Worm (Caenorhabditis elegans) whole organism, mixed stage, embryonic: ENCODE measurements around the gene E02H9.13.
A peak's percentile ranks its signal among the peaks of the same experiment; 100 is the strongest.

Experiments used
- M03D4.4 ChIP-seq: sonication (generic microtip); optimal IDR thresholded peaks from 2 replicates; lab custom pipeline; 2017; ENCODE audit warnings: mild to moderate bottlenecking, missing genetic modification characterization, missing compliant biosample characterization
- ceh-39 ChIP-seq: fragments of 150-350 bp; optimal IDR thresholded peaks from 2 replicates; lab custom pipeline; 2014; ENCODE audit warnings: missing biosample characterization, missing genetic modification characterization
- ceh-43 ChIP-seq: fragments of 200-800 bp; sonication (Bioruptor generic); optimal IDR thresholded peaks from 2 replicates; lab custom pipeline; 2018; ENCODE audit warnings: mild to moderate bottlenecking, missing genetic modification characterization, moderate library complexity, missing compliant biosample characterization
- ces-1 ChIP-seq: fragments of 150-350 bp; optimal IDR thresholded peaks from 2 replicates; lab custom pipeline; 2014; ENCODE audit warnings: missing biosample characterization, missing genetic modification reagents, missing genetic modification characterization
- drap-1 ChIP-seq: fragments of 200-800 bp; sonication (Bioruptor generic); optimal IDR thresholded peaks from 3 replicates; lab custom pipeline; 2018; ENCODE audit warnings: mild to moderate bottlenecking, missing genetic modification characterization, missing compliant biosample characterization
- elt-1 ChIP-seq: sonication (generic microtip); optimal IDR thresholded peaks from 2 replicates; lab custom pipeline; 2017; ENCODE audit warnings: missing genetic modification characterization, mild to moderate bottlenecking, missing compliant biosample characterization, antibody characterized with exemption, moderate library complexity, borderline replicate concordance; ENCODE audit not compliant: insufficient read depth
- elt-3 ChIP-seq: fragments of 150-350 bp; optimal IDR thresholded peaks from 2 replicates; lab custom pipeline; 2014; ENCODE audit warnings: missing biosample characterization, missing genetic modification characterization
- flh-1 ChIP-seq: fragments of 200-800 bp; sonication (Bioruptor generic); optimal IDR thresholded peaks from 2 replicates; lab custom pipeline; 2018; ENCODE audit warnings: mild to moderate bottlenecking, missing genetic modification characterization, moderate library complexity, missing compliant biosample characterization
- hlh-1 ChIP-seq: fragments of 150-350 bp; optimal IDR thresholded peaks from 2 replicates; lab custom pipeline; 2014; ENCODE audit warnings: missing biosample characterization, missing genetic modification reagents, missing genetic modification characterization
- lin-13 ChIP-seq: fragments of 150-350 bp; optimal IDR thresholded peaks from 2 replicates; lab custom pipeline; 2014; ENCODE audit warnings: missing biosample characterization, missing genetic modification characterization
- lin-32 ChIP-seq: fragments of 200-800 bp; sonication (Bioruptor generic); optimal IDR thresholded peaks from 2 replicates; lab custom pipeline; 2018; ENCODE audit warnings: mild to moderate bottlenecking, missing genetic modification characterization, missing compliant biosample characterization
- lsy-2 ChIP-seq: fragments of 150-350 bp; optimal IDR thresholded peaks from 2 replicates; lab custom pipeline; 2014; ENCODE audit warnings: missing biosample characterization, missing genetic modification characterization
- mab-5 ChIP-seq: fragments of 150-350 bp; optimal IDR thresholded peaks from 2 replicates; lab custom pipeline; 2014; ENCODE audit warnings: missing biosample characterization, missing genetic modification characterization
- mep-1 ChIP-seq: fragments of 150-350 bp; optimal IDR thresholded peaks from 2 replicates; lab custom pipeline; 2017; ENCODE audit warnings: missing biosample characterization, missing genetic modification reagents, missing genetic modification characterization, inconsistent platforms
- nhr-12 ChIP-seq: fragments of 150-350 bp; optimal IDR thresholded peaks from 2 replicates; lab custom pipeline; 2014; ENCODE audit warnings: missing biosample characterization, missing genetic modification characterization
- nhr-237 ChIP-seq: fragments of 150-350 bp; optimal IDR thresholded peaks from 2 replicates; lab custom pipeline; 2014; ENCODE audit warnings: missing biosample characterization, missing genetic modification characterization
- nhr-76 ChIP-seq: sonication (generic microtip); optimal IDR thresholded peaks from 2 replicates; lab custom pipeline; 2017; ENCODE audit warnings: missing biosample characterization, missing genetic modification characterization
- pha-4 ChIP-seq: fragments of 150-350 bp; optimal IDR thresholded peaks from 2 replicates; lab custom pipeline; 2018; ENCODE audit warnings: missing biosample characterization, missing genetic modification reagents, missing genetic modification characterization
- sem-2 ChIP-seq: fragments of 200-800 bp; sonication (Bioruptor generic); optimal IDR thresholded peaks from 2 replicates; lab custom pipeline; 2018; ENCODE audit warnings: mild to moderate bottlenecking, missing genetic modification characterization, missing compliant biosample characterization
- snpc-4 ChIP-seq: fragments of 150-350 bp; optimal IDR thresholded peaks from 2 replicates; lab custom pipeline; 2014; ENCODE audit warnings: missing biosample characterization, missing genetic modification characterization
- sptf-1 ChIP-seq: sonication (generic microtip); optimal IDR thresholded peaks from 2 replicates; lab custom pipeline; 2017; ENCODE audit warnings: mild to moderate bottlenecking, missing genetic modification characterization, moderate library complexity, missing compliant biosample characterization
- unc-120 ChIP-seq: sonication (generic microtip); optimal IDR thresholded peaks from 2 replicates; lab custom pipeline; 2017; ENCODE audit warnings: missing genetic modification characterization, missing compliant biosample characterization; ENCODE audit not compliant: poor library complexity, severe bottlenecking
- unc-39 ChIP-seq: fragments of 150-350 bp; optimal IDR thresholded peaks from 2 replicates; lab custom pipeline; 2014; ENCODE audit warnings: missing biosample characterization, missing genetic modification characterization
- unc-62 ChIP-seq: fragments of 150-350 bp; optimal IDR thresholded peaks from 2 replicates; lab custom pipeline; 2014; ENCODE audit warnings: missing biosample characterization, missing genetic modification reagents, missing genetic modification characterization
- zip-8 ChIP-seq: fragments of 150-350 bp; optimal IDR thresholded peaks from 2 replicates; lab custom pipeline; 2014; ENCODE audit warnings: missing biosample characterization, missing genetic modification characterization

Gene E02H9.13

DNA sequence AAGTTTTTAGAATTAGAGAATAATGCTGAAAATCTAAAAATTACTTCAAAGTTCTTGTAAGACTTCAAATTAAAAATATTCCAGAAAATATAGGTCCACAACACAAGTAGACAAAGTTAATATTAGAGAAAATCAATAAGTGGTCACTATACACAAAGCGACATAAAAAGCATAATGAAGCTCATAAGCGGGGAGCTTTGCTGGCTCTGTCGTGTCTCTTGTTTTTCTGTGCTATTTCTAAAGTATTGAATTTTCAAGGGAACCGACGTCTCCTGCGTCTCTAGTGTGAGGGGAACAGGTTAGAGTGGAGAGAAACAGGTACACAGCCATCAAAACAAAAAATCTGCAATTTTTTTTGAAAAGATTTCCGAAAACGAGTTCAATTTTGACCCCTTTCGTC, at the start of gene E02H9.13:
Gene E02H9.13, minus strand, starts transcription at position 199 of the 400 bp plus-strand sequence.
- TF ChIP-seq ces-1 (peak; percentile 76), ceh-39 (tag; lab: Kevin White, UChicago) (no peak)
- TF ChIP-seq, all 35 proteins: peak for 1

DNA sequence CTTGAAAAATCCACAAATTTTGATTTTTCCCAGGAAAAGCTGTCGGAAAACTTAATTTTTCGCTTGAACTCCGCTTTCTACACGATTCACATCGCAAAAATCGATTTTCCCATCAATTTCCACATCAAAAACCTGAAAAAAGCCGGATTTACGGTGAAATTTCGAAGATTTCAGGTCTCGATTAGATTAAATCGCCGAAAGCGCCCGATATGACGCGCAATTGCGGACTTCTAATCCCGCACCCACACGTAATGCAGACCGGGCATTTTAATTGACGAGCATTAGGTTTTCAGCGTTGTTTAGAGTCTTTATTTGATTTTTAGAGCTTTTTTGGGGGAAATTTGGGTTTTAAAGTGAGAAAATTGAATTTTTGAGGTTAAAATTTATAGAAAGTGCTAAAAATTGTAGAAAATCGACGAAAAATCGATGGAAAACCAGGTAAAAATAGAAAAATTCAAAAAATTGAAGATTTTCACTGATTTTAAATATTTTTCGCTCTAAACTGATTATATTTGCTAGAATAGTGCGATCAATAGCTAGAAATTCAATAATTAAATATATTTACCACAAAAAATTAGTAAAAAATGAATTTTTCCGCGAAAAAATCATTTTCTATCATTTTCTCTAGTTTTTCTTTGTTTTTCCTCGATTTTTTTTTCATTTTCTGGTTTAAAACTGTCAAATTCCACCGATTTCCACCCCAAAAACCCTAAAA, 48.7 kb upstream of the E02H9.13 start, which contains the start of gene Y54F10AL.1:
Gene Y54F10AL.1, plus strand, starts transcription at position 665 of the 715 bp plus-strand sequence.
- TF ChIP-seq lsy-2 (tag; lab: Kevin White, UChicago) (peak; percentile 5), ces-1 (peak; percentile 88), mab-5 (no peak), unc-39 (tag; lab: Kevin White, UChicago) (no peak), mep-1 (tag; lab: Kevin White, UChicago) (peak; percentile 10), zip-8 (tag; lab: Kevin White, UChicago) (no peak), hlh-1 (tag; lab: Kevin White, UChicago) (no peak), elt-1 (tag; lab: Kevin White, UChicago) (peak; percentile 75), pha-4 (tag; lab: Kevin White, UChicago) (no peak), lin-13 (tag; lab: Kevin White, UChicago) (peak; percentile 43), ceh-39 (tag; lab: Kevin White, UChicago) (no peak)
- TF ChIP-seq, all 35 proteins: peak for 5

DNA sequence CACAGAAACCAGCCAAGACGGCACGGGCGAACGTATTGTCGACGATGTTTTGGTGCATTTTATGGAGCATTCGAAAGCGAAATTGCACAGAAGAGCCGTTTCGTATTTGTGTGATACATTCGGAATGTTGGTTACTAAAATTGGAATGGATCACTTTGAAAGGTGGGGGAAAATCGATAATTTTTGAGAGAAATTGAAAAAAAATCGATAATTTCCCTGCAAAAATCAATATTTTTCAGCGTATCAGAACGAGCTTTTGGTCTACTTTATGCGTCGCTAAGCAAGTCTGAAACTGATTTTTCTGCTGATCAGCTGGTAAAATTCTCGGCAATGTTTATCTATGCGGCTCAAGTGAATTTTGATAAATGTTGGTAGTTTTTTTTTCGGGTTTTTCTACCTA, 44.2 kb upstream of the E02H9.13 start:
- no peak for TF ChIP-seq lin-13 (tag; lab: Kevin White, UChicago)
- no peak for TF ChIP-seq unc-120 (tag; lab: Kevin White, UChicago)
- no peak for TF ChIP-seq lin-32 (GFP tag; lab: Kevin White, UChicago)
- no peak for TF ChIP-seq elt-3
- no peak for TF ChIP-seq pha-4 (tag; lab: Kevin White, UChicago)
- TF ChIP-seq M03D4.4 (tag; lab: Kevin White, UChicago) = no peak
- no peak for TF ChIP-seq drap-1 (GFP tag; lab: Kevin White, UChicago)
- no peak for TF ChIP-seq mep-1 (tag; lab: Kevin White, UChicago)

DNA sequence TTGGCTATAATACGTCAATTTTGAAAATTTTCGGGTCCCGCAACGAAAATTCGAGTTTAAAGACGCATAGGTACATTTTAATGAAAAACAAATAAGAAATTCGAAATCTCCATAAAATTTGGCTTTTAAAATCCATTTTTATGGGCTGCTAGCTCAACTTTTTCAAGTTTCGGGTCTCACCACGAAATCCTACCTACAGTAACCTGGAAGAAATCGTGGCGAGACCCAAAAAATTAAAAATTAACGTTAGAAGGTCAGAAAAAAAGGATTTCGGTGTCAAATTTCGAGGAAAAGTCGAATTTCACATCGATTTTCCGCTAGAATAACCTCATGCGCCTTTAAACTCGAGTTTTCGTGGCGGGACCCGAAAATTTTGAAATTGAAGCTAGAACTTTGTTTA, 43.6 kb upstream of the E02H9.13 start:
- TF ChIP-seq lin-13 (tag; lab: Kevin White, UChicago) (peak; percentile 60), lsy-2 (tag; lab: Kevin White, UChicago) (peak; percentile 78), zip-8 (tag; lab: Kevin White, UChicago) (no peak)

DNA sequence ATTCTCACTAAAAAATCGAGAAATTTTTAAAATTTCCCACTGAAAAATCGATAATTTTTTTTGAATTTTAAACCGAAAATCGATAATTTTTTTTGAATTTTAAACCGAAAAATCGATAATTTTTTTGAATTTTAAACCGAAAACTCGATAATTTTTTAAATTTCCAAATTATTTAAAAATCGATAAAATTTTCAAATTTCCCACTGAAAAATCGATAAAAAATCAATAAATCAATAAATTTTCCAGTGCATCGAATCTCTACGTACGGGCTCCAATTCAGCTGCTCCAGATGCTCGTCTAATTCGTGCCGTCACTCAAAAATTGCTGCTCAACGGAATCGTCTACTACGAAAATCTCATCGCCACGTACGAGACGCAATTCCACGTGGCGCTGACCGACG, 40.1 kb upstream of the E02H9.13 start:
- no peak for TF ChIP-seq elt-1 (tag; lab: Kevin White, UChicago)

DNA sequence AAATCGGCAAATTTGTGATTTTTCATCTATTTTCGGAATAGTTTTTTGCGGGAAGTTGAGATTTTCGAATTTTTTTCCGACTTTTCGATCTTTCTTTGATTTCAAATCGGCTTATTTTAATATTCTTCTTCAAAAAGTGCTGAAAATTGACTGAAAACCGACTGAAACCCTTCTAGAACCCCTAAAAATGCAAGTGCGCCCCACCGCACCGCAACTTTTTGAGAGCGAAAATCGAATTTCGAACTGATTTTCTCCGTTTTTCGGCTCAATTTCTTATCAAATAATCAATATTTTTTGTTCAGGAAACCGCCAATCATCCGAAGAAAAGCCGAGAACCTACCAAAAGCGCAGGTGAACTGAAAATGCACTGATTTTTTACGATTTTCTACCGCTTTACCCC, 38.8 kb upstream of the E02H9.13 start:
- TF ChIP-seq drap-1 (GFP tag; lab: Kevin White, UChicago) (no peak), ceh-39 (tag; lab: Kevin White, UChicago) (no peak), elt-1 (tag; lab: Kevin White, UChicago) (no peak), nhr-237 (tag; lab: Kevin White, UChicago) (no peak), mab-5 (no peak), unc-120 (tag; lab: Kevin White, UChicago) (no peak), hlh-1 (tag; lab: Kevin White, UChicago) (no peak), sptf-1 (no peak), mep-1 (tag; lab: Kevin White, UChicago) (no peak), sem-2 (GFP tag; lab: Kevin White, UChicago) (no peak), nhr-12 (tag; lab: Kevin White, UChicago) (no peak), ceh-43 (GFP tag; lab: Kevin White, UChicago) (no peak)

DNA sequence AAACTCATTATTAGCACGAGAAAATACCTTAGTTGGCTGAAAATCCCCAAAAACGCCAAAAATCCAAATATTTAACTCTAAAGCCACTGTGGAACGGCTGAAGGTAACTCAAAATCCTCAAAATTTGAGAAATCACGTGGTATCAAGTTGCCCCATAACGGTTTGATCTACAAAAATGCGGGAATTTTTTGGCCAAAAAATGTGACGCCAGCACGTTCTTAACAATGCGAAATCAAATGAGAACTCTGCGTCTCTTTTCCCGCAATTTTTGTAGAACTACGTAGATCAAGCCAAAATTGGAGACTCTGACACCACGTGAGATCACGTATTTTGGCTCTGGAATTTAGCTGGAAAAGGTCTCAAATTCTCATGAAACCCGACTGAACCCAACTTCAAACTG, 36.2 kb upstream of the E02H9.13 start:
- TF ChIP-seq ces-1 = no peak
- no peak for TF ChIP-seq unc-39 (tag; lab: Kevin White, UChicago)
- no peak for TF ChIP-seq nhr-76 (tag; lab: Kevin White, UChicago)
- no peak for TF ChIP-seq lsy-2 (tag; lab: Kevin White, UChicago)
- no peak for TF ChIP-seq snpc-4
- TF ChIP-seq unc-62 (GFP tag; lab: Kevin White, UChicago) = no peak
- no peak for TF ChIP-seq M03D4.4 (tag; lab: Kevin White, UChicago)
- TF ChIP-seq flh-1 (GFP tag; lab: Kevin White, UChicago) = no peak
